Worm (Caenorhabditis elegans) whole organism, young adult: ENCODE data around the gene clec-28.

ENCODE experiments used
- B0019.2 ChIP-seq: fragments of 200-800 bp; sonication (Bioruptor generic); conservative IDR thresholded peaks from 2 replicates; pipeline ENCODE4 v1.3.6; 2022; ENCODE audit warnings: missing genetic modification reagents, missing genetic modification characterization, missing compliant biosample characterization
- F33H1.4 ChIP-seq: fragments of 200-800 bp; sonication (Bioruptor generic); IDR thresholded peaks from 2 replicates; pipeline ENCODE4 v1.3.6; 2022; ENCODE audit warnings: missing genetic modification reagents, missing genetic modification characterization, missing compliant biosample characterization
- K11D2.4 ChIP-seq: fragments of 200-800 bp; sonication (Bioruptor generic); IDR thresholded peaks from 2 replicates; pipeline ENCODE4 v1.3.6; 2022; ENCODE audit warnings: missing genetic modification reagents, missing genetic modification characterization, missing compliant biosample characterization
- Y53G8AR.9 ChIP-seq: fragments of 200-800 bp; sonication (Bioruptor generic); conservative IDR thresholded peaks from 2 replicates; pipeline ENCODE4 v1.3.6; 2022; ENCODE audit warnings: missing genetic modification reagents, missing genetic modification characterization, missing compliant biosample characterization
- Y79H2A.3 ChIP-seq: fragments of 200-800 bp; sonication (Bioruptor generic); conservative IDR thresholded peaks from 2 replicates; pipeline ENCODE4 v1.3.6; 2022; ENCODE audit warnings: missing genetic modification reagents, missing genetic modification characterization, missing compliant biosample characterization
- bed-1 ChIP-seq: fragments of 200-800 bp; sonication (Bioruptor generic); IDR thresholded peaks from 2 replicates; pipeline ENCODE4 v1.3.6; 2022; ENCODE audit warnings: missing genetic modification reagents, missing genetic modification characterization, missing compliant biosample characterization
- bed-2 ChIP-seq: fragments of 200-800 bp; sonication (Bioruptor generic); IDR thresholded peaks from 2 replicates; pipeline ENCODE4 v1.3.6; 2022; ENCODE audit warnings: missing genetic modification reagents, missing genetic modification characterization, missing compliant biosample characterization
- cebp-1 ChIP-seq, 2 experiments: fragments of 200-800 bp in 1 of 2; sonication (Bioruptor generic) in 1 of 2; sonication (generic microtip) in 1 of 2; IDR thresholded peaks in 1 of 2; optimal IDR thresholded peaks in 1 of 2; 2 replicates each; pipeline versions ENCODE4 v1.3.6 to Lab custom; 2017 to 2022; ENCODE audit warnings: missing compliant biosample characterization in 2 of 2, missing genetic modification characterization in 2 of 2, mild to moderate bottlenecking in 1 of 2, missing genetic modification reagents in 1 of 2, moderate library complexity in 1 of 2
- ceh-27 ChIP-seq: fragments of 200-800 bp; sonication (Bioruptor generic); optimal IDR thresholded peaks from 2 replicates; lab custom pipeline; 2018; ENCODE audit warnings: mild to moderate bottlenecking, missing genetic modification characterization, moderate library complexity, missing compliant biosample characterization
- egl-44 ChIP-seq: fragments of 200-800 bp; sonication (Bioruptor generic); IDR thresholded peaks from 2 replicates; pipeline ENCODE4 v1.3.6; 2022; ENCODE audit warnings: missing genetic modification reagents, missing genetic modification characterization, missing compliant biosample characterization
- him-1 ChIP-seq: sonication (generic microtip); optimal IDR thresholded peaks from 2 replicates; lab custom pipeline; 2016; ENCODE audit warnings: missing genotype, missing genetic modification reagents, missing genetic modification characterization, missing compliant biosample characterization
- hrde-1 ChIP-seq: sonication (generic microtip); optimal IDR thresholded peaks from 2 replicates; lab custom pipeline; 2016; ENCODE audit warnings: missing genetic modification characterization, mild to moderate bottlenecking, missing compliant biosample characterization, moderate library complexity, missing genotype, missing genetic modification reagents, borderline replicate concordance
- lin-35 ChIP-seq, 3 experiments: fragments of 150-350 bp in 2 of 3; sonication (generic microtip) in 1 of 3; optimal IDR thresholded peaks; 2 replicates each; lab custom pipeline; 2014 to 2018; ENCODE audit warnings: missing biosample characterization in 3 of 3, missing genetic modification characterization in 3 of 3, missing genetic modification reagents in 3 of 3
- lin-54 ChIP-seq: fragments of 200-800 bp; sonication (Bioruptor generic); optimal IDR thresholded peaks from 2 replicates; lab custom pipeline; 2018; ENCODE audit warnings: mild to moderate bottlenecking, missing genetic modification characterization, missing compliant biosample characterization
- pbrm-1 ChIP-seq: fragments of 200-800 bp; sonication (Bioruptor generic); IDR thresholded peaks from 2 replicates; pipeline ENCODE4 v1.3.6; 2022; ENCODE audit warnings: missing genetic modification reagents, missing genetic modification characterization, missing compliant biosample characterization
- repo-1 ChIP-seq: sonication (generic microtip); optimal IDR thresholded peaks from 2 replicates; lab custom pipeline; 2017; ENCODE audit warnings: mild to moderate bottlenecking, missing genetic modification characterization, missing compliant biosample characterization
- sdz-38 ChIP-seq: sonication (generic microtip); optimal IDR thresholded peaks from 2 replicates; lab custom pipeline; 2016; ENCODE audit warnings: missing genotype, missing genetic modification characterization, missing compliant biosample characterization
- tlf-1 ChIP-seq: fragments of 200-800 bp; sonication (Bioruptor generic); optimal IDR thresholded peaks from 2 replicates; lab custom pipeline; 2018; ENCODE audit warnings: mild to moderate bottlenecking, missing genetic modification characterization, missing compliant biosample characterization
- ztf-25 ChIP-seq: fragments of 200-800 bp; sonication (Bioruptor generic); IDR thresholded peaks from 2 replicates; pipeline ENCODE4 v1.3.6; 2022; ENCODE audit warnings: missing genetic modification reagents, missing genetic modification characterization, missing compliant biosample characterization
- ztf-3 ChIP-seq: fragments of 200-800 bp; sonication (Bioruptor generic); optimal IDR thresholded peaks from 2 replicates; lab custom pipeline; 2018; ENCODE audit warnings: mild to moderate bottlenecking, missing genetic modification characterization, missing compliant biosample characterization

Gene clec-28

ce11 chrV:16911934-16912333 is 46.4 kb downstream of the clec-28 start, which contains the start of gene nhr-116 (continued):
- TF ChIP-seq lin-54 (GFP tag; lab: Kevin White, UChicago) (no peak), repo-1 (tag; lab: Kevin White, UChicago) (no peak), tlf-1 (GFP tag; lab: Kevin White, UChicago) (no peak), ceh-27 (no peak), Y53G8AR.9 (no peak)

- TF ChIP-seq bed-1 (GFP tag; lab: Robert Waterston, UW): no peak
- TF ChIP-seq him-1 (tag; lab: Kevin White, UChicago): no peak
- no peak for TF ChIP-seq B0019.2
- no peak for TF ChIP-seq pbrm-1
- no peak for TF ChIP-seq F33H1.4
- TF ChIP-seq lin-35 (GFP tag; optimal IDR thresholded peaks at IDR 0.05; lab: Kevin White, UChicago): no peak
- no peak for TF ChIP-seq egl-44 (GFP tag; lab: Robert Waterston, UW)
- TF ChIP-seq ztf-3 (GFP tag; lab: Kevin White, UChicago): no peak
- TF ChIP-seq hrde-1: no peak
- no peak for TF ChIP-seq K11D2.4
- no peak for TF ChIP-seq ztf-25
- no peak for TF ChIP-seq Y79H2A.3 (GFP tag; lab: Robert Waterston, UW)
- TF ChIP-seq sdz-38 (tag; lab: Kevin White, UChicago): no peak
- no peak for TF ChIP-seq cebp-1 (GFP tag; IDR thresholded peaks at IDR 0.05; lab: Robert Waterston, UW)
- no peak for TF ChIP-seq cebp-1 (tag; optimal IDR thresholded peaks at IDR 0.05; lab: Kevin White, UChicago)
- TF ChIP-seq bed-2 (GFP tag; lab: Robert Waterston, UW): no peak
These were observed 50.6 kb downstream of the clec-28 start, which contains the start of gene F09C6.10 for ce11 chrV:16916079-16916478. F09C6.10 (minus strand) TSS chrV:16916179.
